Worm (Caenorhabditis elegans): ENCODE data around the gene T05C1.2.

Gene T05C1.2

ce11 chrII:4435134-4435533 is 46.8 kb downstream of the T05C1.2 start, which contains the start of gene nhr-273:
TSS of gene nhr-273 (plus strand) at chrII:4435300.
- no peak for TF ChIP-seq ets-7 (tag; optimal IDR thresholded peaks at IDR 0.05)
- TF ChIP-seq hnd-1 (tag; optimal IDR thresholded peaks at IDR 0.05), result no peak
- no peak for TF ChIP-seq F13C5.2 (tag; optimal IDR thresholded peaks at IDR 0.05)
- no peak for TF ChIP-seq pes-1 (GFP tag; IDR thresholded peaks at IDR 0.05)
- no peak for TF ChIP-seq ama-1 (optimal IDR thresholded peaks at IDR 0.05)
- no peak for TF ChIP-seq hmbx-1 (tag; optimal IDR thresholded peaks at IDR 0.05)
- no peak for TF ChIP-seq hmg-4 (GFP tag; optimal IDR thresholded peaks at IDR 0.05)

- TF ChIP-seq hmbx-1 (tag; optimal IDR thresholded peaks at IDR 0.05), result no peak
- no peak for TF ChIP-seq hnd-1 (tag; optimal IDR thresholded peaks at IDR 0.05)
- no peak for TF ChIP-seq pes-1 (GFP tag; IDR thresholded peaks at IDR 0.05)
Observed at ce11 chrII:4434278-4434677, 47.6 kb downstream of the T05C1.2 start.

- no peak for TF ChIP-seq sea-1 (GFP tag; conservative IDR thresholded peaks at IDR 0.05)
- no peak for TF ChIP-seq F13C5.2 (tag; optimal IDR thresholded peaks at IDR 0.05)
- no peak for TF ChIP-seq flt-1 (GFP tag; IDR thresholded peaks at IDR 0.05)
- no peak for TF ChIP-seq pes-1 (GFP tag; IDR thresholded peaks at IDR 0.05)
- TF ChIP-seq B0310.2 (tag; optimal IDR thresholded peaks at IDR 0.05), result no peak
- TF ChIP-seq hmbx-1 (tag; optimal IDR thresholded peaks at IDR 0.05), result no peak
- no peak for TF ChIP-seq ama-1 (optimal IDR thresholded peaks at IDR 0.05)
- TF ChIP-seq hnd-1 (tag; optimal IDR thresholded peaks at IDR 0.05), result no peak
- no peak for TF ChIP-seq tra-4 (tag; optimal IDR thresholded peaks at IDR 0.05)
- TF ChIP-seq hmg-4 (GFP tag; optimal IDR thresholded peaks at IDR 0.05), result no peak
- no peak for TF ChIP-seq tbx-11 (GFP tag; IDR thresholded peaks at IDR 0.05)
- no peak for TF ChIP-seq ets-7 (tag; optimal IDR thresholded peaks at IDR 0.05)
- no peak for TF ChIP-seq scrt-1 (GFP tag; IDR thresholded peaks at IDR 0.05)
- no peak for TF ChIP-seq tbx-37 (GFP tag; conservative IDR thresholded peaks at IDR 0.05)
- TF ChIP-seq aly-1 (tag; optimal IDR thresholded peaks at IDR 0.05), result no peak
Observed at ce11 chrII:4433146-4433545, 48.8 kb downstream of the T05C1.2 start, which contains the start of gene nhr-109. TSS of gene nhr-109 (plus strand) at chrII:4433367.
